Fruit fly (Drosophila melanogaster) whole organism, embryonic: ENCODE measurements around the gene CG10663.

Experiments used
- Abd-B ChIP-seq: fragments of 200-800 bp; sonication (Bioruptor generic); optimal IDR thresholded peaks from 2 replicates; lab custom pipeline; 2018; ENCODE audit warnings: missing biosample characterization, mild to moderate bottlenecking, missing genetic modification characterization, moderate library complexity
- Adf1 ChIP-seq: fragments of 200-800 bp; sonication (Bioruptor generic); IDR thresholded peaks from 2 replicates; pipeline ENCODE4 v1.3.6; 2022; ENCODE audit warnings: missing biosample characterization, missing genetic modification characterization
- Awh ChIP-seq: fragments of 200-800 bp; sonication (Bioruptor generic); IDR thresholded peaks from 2 replicates; pipeline ENCODE4, ENCODE4 v1.3.6; 2022; ENCODE audit warnings: missing biosample characterization, missing genetic modification characterization
- B-H2 ChIP-seq: fragments of 200-800 bp; sonication (Bioruptor generic); optimal IDR thresholded peaks from 2 replicates; lab custom pipeline; 2018; ENCODE audit warnings: missing biosample characterization, mild to moderate bottlenecking, missing genetic modification characterization
- Blimp-1 ChIP-seq: fragments of 200-800 bp; sonication (Bioruptor generic); optimal IDR thresholded peaks from 3 replicates; lab custom pipeline; 2018; ENCODE audit warnings: missing biosample characterization, missing genetic modification characterization, mild to moderate bottlenecking, moderate library complexity, missing genetic modification reagents
- CG10274 ChIP-seq: fragments of 200-800 bp; sonication (Bioruptor generic); optimal IDR thresholded peaks from 3 replicates; lab custom pipeline; 2017; ENCODE audit warnings: missing biosample characterization, mild to moderate bottlenecking, missing genetic modification characterization
- CG10321 ChIP-seq: fragments of 200-800 bp; sonication (Bioruptor generic); IDR thresholded peaks from 2 replicates; pipeline ENCODE4 v1.3.6; 2022; ENCODE audit warnings: missing biosample characterization, missing genetic modification characterization
- CG10543 ChIP-seq: fragments of 200-800 bp; sonication (Bioruptor generic); optimal IDR thresholded peaks from 3 replicates; lab custom pipeline; 2017; ENCODE audit warnings: missing biosample characterization, mild to moderate bottlenecking, missing genetic modification characterization, moderate library complexity
- CG12391 ChIP-seq: fragments of 200-800 bp; sonication (Bioruptor generic); optimal IDR thresholded peaks from 3 replicates; lab custom pipeline; 2018; ENCODE audit warnings: missing biosample characterization, mild to moderate bottlenecking, missing genetic modification characterization, moderate library complexity
- CG12769 ChIP-seq: fragments of 200-800 bp; sonication (Bioruptor generic); optimal IDR thresholded peaks from 2 replicates; lab custom pipeline; 2019; ENCODE audit warnings: missing biosample characterization, mild to moderate bottlenecking, missing genetic modification characterization, moderate library complexity
- CG14710 ChIP-seq: fragments of 200-800 bp; sonication (Bioruptor generic); optimal IDR thresholded peaks from 3 replicates; lab custom pipeline; 2019; ENCODE audit warnings: missing biosample characterization, mild to moderate bottlenecking, missing genetic modification characterization, moderate library complexity
- CG15696 ChIP-seq: fragments of 200-800 bp; sonication (Bioruptor generic); optimal IDR thresholded peaks from 2 replicates; lab custom pipeline; 2019; ENCODE audit warnings: missing biosample characterization, mild to moderate bottlenecking, missing genetic modification characterization, moderate library complexity
- CG1832 ChIP-seq: fragments of 200-800 bp; sonication (Bioruptor generic); optimal IDR thresholded peaks from 2 replicates; lab custom pipeline; 2017; ENCODE audit warnings: missing biosample characterization, mild to moderate bottlenecking, missing genetic modification characterization, inconsistent platforms
- CG2202 ChIP-seq: fragments of 200-800 bp; sonication (Bioruptor generic); optimal IDR thresholded peaks from 2 replicates; lab custom pipeline; 2018; ENCODE audit warnings: missing biosample characterization, mild to moderate bottlenecking, missing genetic modification characterization
- CG3847 ChIP-seq: fragments of 200-800 bp; sonication (Bioruptor generic); IDR thresholded peaks from 2 replicates; pipeline ENCODE4 v1.3.6; 2022; ENCODE audit warnings: missing biosample characterization, missing genetic modification characterization
- CG4707 ChIP-seq: fragments of 200-800 bp; sonication (Bioruptor generic); optimal IDR thresholded peaks from 2 replicates; lab custom pipeline; 2018; ENCODE audit warnings: missing biosample characterization, mild to moderate bottlenecking, missing genetic modification characterization, moderate library complexity
- CG5953 ChIP-seq: fragments of 200-800 bp; sonication (Bioruptor generic); IDR thresholded peaks from 2 replicates; pipeline ENCODE4 v1.3.6; 2022; ENCODE audit warnings: missing biosample characterization, missing genetic modification characterization
- CG7987 ChIP-seq: fragments of 200-800 bp; sonication (Bioruptor generic); optimal IDR thresholded peaks from 2 replicates; lab custom pipeline; 2018; ENCODE audit warnings: missing biosample characterization, mild to moderate bottlenecking, missing genetic modification characterization, moderate library complexity
- CG8089 ChIP-seq: fragments of 200-800 bp; sonication (Bioruptor generic); optimal IDR thresholded peaks from 3 replicates; lab custom pipeline; 2016; ENCODE audit warnings: missing biosample characterization, missing genetic modification characterization
- CG8290 ChIP-seq, 3 experiments: fragments of 200-800 bp; sonication (Bioruptor generic); optimal IDR thresholded peaks; 2 replicates each; lab custom pipeline; 2016 to 2019; ENCODE audit warnings: missing biosample characterization in 3 of 3, missing genetic modification characterization in 3 of 3, mild to moderate bottlenecking in 2 of 3, moderate library complexity in 1 of 3
- CG9437 ChIP-seq: fragments of 200-800 bp; sonication (Bioruptor generic); optimal IDR thresholded peaks from 2 replicates; lab custom pipeline; 2018; ENCODE audit warnings: missing biosample characterization, mild to moderate bottlenecking, missing genetic modification characterization
- CG9932 ChIP-seq: fragments of 200-800 bp; sonication (Bioruptor generic); IDR thresholded peaks from 2 replicates; pipeline ENCODE4 v1.3.6; 2022; ENCODE audit warnings: missing biosample characterization, missing genetic modification characterization
- Camta ChIP-seq: fragments of 200-800 bp; sonication (Bioruptor generic); optimal IDR thresholded peaks from 2 replicates; lab custom pipeline; 2016; ENCODE audit warnings: missing biosample characterization, missing genetic modification characterization
- Dbx ChIP-seq: fragments of 200-800 bp; sonication (Bioruptor generic); IDR thresholded peaks from 3 replicates; pipeline ENCODE4 v1.3.6; 2022; ENCODE audit warnings: missing biosample characterization, missing genetic modification characterization
- HHEX ChIP-seq: fragments of 200-800 bp; sonication (Bioruptor generic); optimal IDR thresholded peaks from 3 replicates; lab custom pipeline; 2017; ENCODE audit warnings: missing biosample characterization, mild to moderate bottlenecking, missing genetic modification characterization, missing genetic modification reagents
- Hsf ChIP-seq: fragments of 200-800 bp; sonication (Bioruptor generic); optimal IDR thresholded peaks from 3 replicates; lab custom pipeline; 2016; ENCODE audit warnings: missing biosample characterization, missing genetic modification characterization
- Nf-YA ChIP-seq: fragments of 200-800 bp; sonication (Bioruptor generic); IDR thresholded peaks from 2 replicates; pipeline ENCODE4 v1.3.6; 2022; ENCODE audit warnings: missing biosample characterization, missing genetic modification characterization
- aop ChIP-seq: fragments of 200-800 bp; sonication (Bioruptor generic); IDR thresholded peaks from 2 replicates; pipeline ENCODE4 v1.3.6; 2022; ENCODE audit warnings: missing biosample characterization, missing genetic modification characterization
- ara ChIP-seq: fragments of 200-800 bp; sonication (Bioruptor generic); IDR thresholded peaks from 2 replicates; pipeline ENCODE4 v1.3.6; 2022; ENCODE audit warnings: missing biosample characterization, missing genetic modification characterization
- bbx ChIP-seq: fragments of 200-800 bp; sonication (Bioruptor generic); IDR thresholded peaks from 2 replicates; pipeline ENCODE4 v1.3.6; 2022; ENCODE audit warnings: missing biosample characterization, missing genetic modification characterization; ENCODE audit not compliant: partially characterized antibody
- chinmo ChIP-seq: fragments of 200-800 bp; sonication (Bioruptor generic); IDR thresholded peaks from 4 replicates; pipeline ENCODE4 v1.3.6; 2022; ENCODE audit warnings: missing biosample characterization, missing genetic modification characterization; ENCODE audit not compliant: partially characterized antibody
- chm ChIP-seq: fragments of 200-800 bp; sonication (Bioruptor generic); IDR thresholded peaks from 2 replicates; pipeline ENCODE4 v1.3.6; 2022; ENCODE audit warnings: missing biosample characterization, missing genetic modification characterization
- croc ChIP-seq: fragments of 200-800 bp; sonication (Bioruptor generic); conservative IDR thresholded peaks from 3 replicates; pipeline ENCODE4 v1.3.6; 2022; ENCODE audit warnings: missing biosample characterization, missing genetic modification characterization
- ham ChIP-seq: fragments of 200-800 bp; sonication (Bioruptor generic); IDR thresholded peaks from 2 replicates; pipeline ENCODE4 v1.3.6; 2022; ENCODE audit warnings: missing biosample characterization, missing genetic modification characterization
- hkb ChIP-seq, 2 experiments: fragments of 200-800 bp in 1 of 2; fragments of >200 bp in 1 of 2; sonication (Bioruptor generic) in 1 of 2; IDR thresholded peaks in 1 of 2; optimal IDR thresholded peaks in 1 of 2; 2 replicates each; pipeline versions ENCODE4 v1.3.6 to Lab custom; 2017 to 2022; ENCODE audit warnings: missing biosample characterization in 1 of 2, missing genetic modification characterization in 1 of 2
- hth ChIP-seq: fragments of >200 bp; optimal IDR thresholded peaks from 2 replicates; lab custom pipeline; 2017; ENCODE audit warnings: inconsistent platforms
- lbe ChIP-seq: fragments of 200-800 bp; sonication (Bioruptor generic); optimal IDR thresholded peaks from 2 replicates; lab custom pipeline; 2016; ENCODE audit warnings: missing biosample characterization, mild to moderate bottlenecking, missing genetic modification characterization
- mam ChIP-seq: fragments of 200-800 bp; sonication (Bioruptor generic); optimal IDR thresholded peaks from 3 replicates; lab custom pipeline; 2016; ENCODE audit warnings: missing biosample characterization, missing genetic modification characterization
- nom ChIP-seq: fragments of 200-800 bp; sonication (Bioruptor generic); optimal IDR thresholded peaks from 2 replicates; lab custom pipeline; 2017; ENCODE audit warnings: missing biosample characterization, missing genetic modification characterization, mild to moderate bottlenecking, moderate library complexity, missing genetic modification reagents
- pita ChIP-seq: fragments of 200-800 bp; sonication (Bioruptor generic); optimal IDR thresholded peaks from 2 replicates; lab custom pipeline; 2017; ENCODE audit warnings: missing biosample characterization, mild to moderate bottlenecking, missing genetic modification characterization
- ranshi ChIP-seq: fragments of 200-800 bp; sonication (Bioruptor generic); IDR thresholded peaks from 2 replicates; pipeline ENCODE4 v1.3.6; 2022; ENCODE audit warnings: missing biosample characterization, missing genetic modification characterization
- schlank ChIP-seq: fragments of 200-800 bp; sonication (Bioruptor generic); optimal IDR thresholded peaks from 2 replicates; lab custom pipeline; 2018; ENCODE audit warnings: missing biosample characterization, mild to moderate bottlenecking, missing genetic modification characterization
- shn ChIP-seq: fragments of 200-800 bp; sonication (Bioruptor generic); optimal IDR thresholded peaks from 3 replicates; lab custom pipeline; 2016; ENCODE audit warnings: missing biosample characterization, missing genetic modification characterization
- so ChIP-seq: fragments of 200-800 bp; sonication (Bioruptor generic); IDR thresholded peaks from 3 replicates; pipeline ENCODE4 v1.3.6; 2022; ENCODE audit warnings: missing biosample characterization, missing genetic modification characterization
- trem ChIP-seq: fragments of 200-800 bp; optimal IDR thresholded peaks from 3 replicates; lab custom pipeline; 2019; ENCODE audit warnings: missing biosample characterization, mild to moderate bottlenecking, missing genetic modification characterization, moderate library complexity
- trh ChIP-seq: fragments of 200-800 bp; sonication (Bioruptor generic); optimal IDR thresholded peaks from 2 replicates; lab custom pipeline; 2016; ENCODE audit warnings: missing biosample characterization, missing genetic modification characterization
- tx ChIP-seq: fragments of 200-800 bp; sonication (Bioruptor generic); optimal IDR thresholded peaks from 2 replicates; lab custom pipeline; 2016; ENCODE audit warnings: missing biosample characterization, missing genetic modification characterization
- zen ChIP-seq: fragments of 200-800 bp; sonication (Bioruptor generic); optimal IDR thresholded peaks from 3 replicates; lab custom pipeline; 2018; ENCODE audit warnings: missing biosample characterization, mild to moderate bottlenecking, missing genetic modification characterization, moderate library complexity
- zen2 ChIP-seq: fragments of 200-800 bp; sonication (Bioruptor generic); IDR thresholded peaks from 3 replicates; pipeline ENCODE4 v1.3.6; 2022; ENCODE audit warnings: missing biosample characterization, missing genetic modification characterization; ENCODE audit not compliant: partially characterized antibody

CG10663 gene

DNA sequence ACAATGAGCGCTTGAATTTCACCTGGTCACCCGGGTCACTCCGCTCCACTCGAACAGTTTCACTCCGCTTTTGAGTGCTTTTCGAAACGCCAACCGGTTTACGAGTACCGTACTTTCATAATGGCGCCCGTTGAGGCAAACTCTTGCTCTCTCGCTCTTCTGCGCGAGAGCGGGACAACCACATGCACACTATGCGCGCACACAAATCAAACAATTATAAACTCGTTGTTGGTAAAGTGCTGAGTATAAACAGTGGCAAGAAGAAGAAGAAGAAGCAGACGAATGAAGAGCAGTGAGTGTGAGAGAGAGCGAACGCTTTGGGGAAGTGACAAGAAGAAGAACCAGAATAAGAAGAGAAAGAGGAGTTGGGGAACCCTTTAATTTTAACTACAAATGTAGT, 16.8 kb downstream of the CG10663 start, which contains the start of gene eyg (continued):
- TF ChIP-seq B-H2 (GFP tag; lab: Kevin White, UChicago) (peak; percentile 69), Nf-YA (GFP tag; lab: Robert Waterston, UW) (peak; percentile 98), chm (0 out of 2 replicates have a peak, but pooled peaks have one; percentile 54), CG10321 (peak; percentile 100), schlank (peak; percentile 21), CG10543 (GFP tag; lab: Kevin White, UChicago) (peak; percentile 36), Abd-B (peak; percentile 37), tx (GFP tag; lab: Kevin White, UChicago) (peak; percentile 18), lbe (GFP tag; lab: Kevin White, UChicago) (no peak), CG8089 (peak; percentile 11), HHEX (GFP tag; lab: Kevin White, UChicago) (peak; percentile 45), CG9932 (GFP tag; lab: Robert Waterston, UW) (0 out of 2 replicates have a peak, but pooled peaks have one; percentile 18), aop (peak; percentile 36; the same call in 1 of the 2 replicates), chinmo (GFP tag; lab: Robert Waterston, UW) (peak; percentile 94), ham (GFP tag; lab: Robert Waterston, UW) (no peak), trem (tag; lab: Kevin White, UChicago) (peak; percentile 17), CG1832 (GFP tag; lab: Kevin White, UChicago) (peak; percentile 99), CG2202 (peak; percentile 48), Blimp-1 (GFP tag; lab: Kevin White, UChicago) (peak; percentile 26), Awh (GFP tag; lab: Robert Waterston, UW) (0 out of 2 replicates have a peak, but pooled peaks have one; percentile 28), zen (tag; lab: Kevin White, UChicago) (peak; percentile 36), CG10274 (no peak), CG8290 (GFP tag; optimal IDR thresholded peaks at IDR 0.05; lab: Kevin White, UChicago) (peak; percentile 63), CG8290 (tag; optimal IDR thresholded peaks at IDR 0.05; lab: Kevin White, UChicago) (no peak), bbx (GFP tag; lab: Robert Waterston, UW) (peak; percentile 81), CG14710 (tag; lab: Kevin White, UChicago) (peak; percentile 37), nom (GFP tag; lab: Kevin White, UChicago) (peak; percentile 5), shn (GFP tag; lab: Kevin White, UChicago) (peak; percentile 30), CG5953 (0 out of 2 replicates have a peak, but pooled peaks have one; percentile 21), CG9437 (GFP tag; lab: Kevin White, UChicago) (no peak), Adf1 (GFP tag; lab: Robert Waterston, UW) (peak; percentile 76), CG3847 (GFP tag; lab: Robert Waterston, UW) (peak; percentile 42), CG7987 (GFP tag; lab: Kevin White, UChicago) (peak; percentile 47), CG12769 (tag; lab: Kevin White, UChicago) (no peak), Hsf (GFP tag; lab: Kevin White, UChicago) (peak; percentile 32), mam (GFP tag; lab: Kevin White, UChicago) (peak; percentile 34), CG12391 (tag; lab: Kevin White, UChicago) (peak; percentile 4), ranshi (GFP tag; lab: Robert Waterston, UW) (peak; percentile 12; the same call in 1 of the 2 replicates), Camta (GFP tag; lab: Kevin White, UChicago) (peak; percentile 28), pita (no peak), zen2 (GFP tag; lab: Robert Waterston, UW) (0 out of 3 replicates have a peak, but pooled peaks have one; percentile 25), CG15696 (tag; lab: Kevin White, UChicago) (peak; percentile 46), ara (GFP tag; lab: Robert Waterston, UW) (peak; percentile 57; the same call in 1 of the 2 replicates), hth (lab: Kevin White, UChicago) (no peak), so (GFP tag; lab: Robert Waterston, UW) (peak; percentile 25; the same call in 1 of the 3 replicates), Dbx (GFP tag; lab: Robert Waterston, UW) (peak; percentile 63; the same call in 2 of the 3 replicates), CG4707 (GFP tag; lab: Kevin White, UChicago) (peak; percentile 5), croc (GFP tag; lab: Robert Waterston, UW) (no peak), hkb (optimal IDR thresholded peaks at IDR 0.05; lab: Kevin White, UChicago) (peak; percentile 74), hkb (GFP tag; IDR thresholded peaks at IDR 0.05; lab: Robert Waterston, UW) (0 out of 2 replicates have a peak, but pooled peaks have one; percentile 51), trh (GFP tag; lab: Kevin White, UChicago) (peak; percentile 27)
